Worm (Caenorhabditis elegans) whole organism, young adult: Measurements from ENCODE around the gene tim-1.

Experiments
- B0019.2 ChIP-seq: fragments of 200-800 bp; sonication (Bioruptor generic); conservative IDR thresholded peaks from 2 replicates; pipeline ENCODE4 v1.3.6; 2022; ENCODE audit warnings: missing genetic modification reagents, missing genetic modification characterization, missing compliant biosample characterization
- B0035.1 ChIP-seq: sonication (generic microtip); optimal IDR thresholded peaks from 2 replicates; lab custom pipeline; 2016; ENCODE audit warnings: missing genetic modification characterization, mild to moderate bottlenecking, missing compliant biosample characterization, missing genotype, missing genetic modification reagents
- B0261.1 ChIP-seq: sonication (generic microtip); optimal IDR thresholded peaks from 2 replicates; lab custom pipeline; 2016; ENCODE audit warnings: mild to moderate bottlenecking, missing genetic modification characterization, moderate library complexity, missing compliant biosample characterization
- D2030.7 ChIP-seq: fragments of 200-800 bp; sonication (Bioruptor generic); IDR thresholded peaks from 2 replicates; pipeline ENCODE4 v1.3.6; 2022; ENCODE audit warnings: missing genetic modification reagents, missing genetic modification characterization, missing compliant biosample characterization
- F23B12.7 ChIP-seq: sonication (generic microtip); optimal IDR thresholded peaks from 2 replicates; lab custom pipeline; 2017; ENCODE audit warnings: missing genetic modification characterization, mild to moderate bottlenecking, missing compliant biosample characterization, antibody characterized with exemption, moderate library complexity; ENCODE audit not compliant: insufficient read depth
- F39B2.1 ChIP-seq: fragments of 200-800 bp; sonication (Bioruptor generic); IDR thresholded peaks from 2 replicates; pipeline ENCODE4 v1.3.6; 2022; ENCODE audit warnings: missing genetic modification reagents, missing genetic modification characterization, missing compliant biosample characterization
- F49E8.2 ChIP-seq: sonication (generic microtip); optimal IDR thresholded peaks from 3 replicates; lab custom pipeline; 2017; ENCODE audit warnings: missing genetic modification characterization, mild to moderate bottlenecking, missing compliant biosample characterization, antibody characterized with exemption, moderate library complexity; ENCODE audit not compliant: insufficient read depth
- F57A8.1 ChIP-seq: fragments of 200-800 bp; sonication (Bioruptor generic); optimal IDR thresholded peaks from 2 replicates; lab custom pipeline; 2018; ENCODE audit warnings: mild to moderate bottlenecking, missing genetic modification characterization, moderate library complexity, missing compliant biosample characterization
- F57C9.4 ChIP-seq: sonication (generic microtip); optimal IDR thresholded peaks from 2 replicates; lab custom pipeline; 2017; ENCODE audit warnings: mild to moderate bottlenecking, missing genetic modification characterization, missing compliant biosample characterization
- Y56A3A.18 ChIP-seq: fragments of 200-800 bp; sonication (Bioruptor generic); IDR thresholded peaks from 2 replicates; pipeline ENCODE4 v1.3.6; 2022; ENCODE audit warnings: missing genetic modification reagents, missing genetic modification characterization, missing compliant biosample characterization
- cebp-1 ChIP-seq, 2 experiments: fragments of 200-800 bp in 1 of 2; sonication (Bioruptor generic) in 1 of 2; sonication (generic microtip) in 1 of 2; IDR thresholded peaks in 1 of 2; optimal IDR thresholded peaks in 1 of 2; 2 replicates each; pipeline versions ENCODE4 v1.3.6 to Lab custom; 2017 to 2022; ENCODE audit warnings: missing compliant biosample characterization in 2 of 2, missing genetic modification characterization in 2 of 2, mild to moderate bottlenecking in 1 of 2, missing genetic modification reagents in 1 of 2, moderate library complexity in 1 of 2
- ceh-79 ChIP-seq: sonication (generic microtip); optimal IDR thresholded peaks from 2 replicates; lab custom pipeline; 2017; ENCODE audit warnings: mild to moderate bottlenecking, missing genetic modification characterization, missing compliant biosample characterization
- chd-7 ChIP-seq: sonication (generic microtip); optimal IDR thresholded peaks from 2 replicates; lab custom pipeline; 2016; ENCODE audit warnings: mild to moderate bottlenecking, missing genetic modification characterization, moderate library complexity, missing compliant biosample characterization
- egrh-3 ChIP-seq: fragments of 200-800 bp; sonication (Bioruptor generic); IDR thresholded peaks from 2 replicates; pipeline ENCODE4 v1.3.6; 2022; ENCODE audit warnings: missing genetic modification reagents, missing genetic modification characterization, missing compliant biosample characterization
- him-1 ChIP-seq: sonication (generic microtip); optimal IDR thresholded peaks from 2 replicates; lab custom pipeline; 2016; ENCODE audit warnings: missing genotype, missing genetic modification reagents, missing genetic modification characterization, missing compliant biosample characterization
- hlh-12 ChIP-seq: sonication (generic microtip); optimal IDR thresholded peaks from 2 replicates; lab custom pipeline; 2016; ENCODE audit warnings: missing genetic modification characterization, missing compliant biosample characterization
- hrde-1 ChIP-seq: sonication (generic microtip); optimal IDR thresholded peaks from 2 replicates; lab custom pipeline; 2016; ENCODE audit warnings: missing genetic modification characterization, mild to moderate bottlenecking, missing compliant biosample characterization, moderate library complexity, missing genotype, missing genetic modification reagents, borderline replicate concordance
- let-607 ChIP-seq, 2 experiments: fragments of 200-800 bp in 1 of 2; sonication (Bioruptor generic) in 1 of 2; sonication (generic microtip) in 1 of 2; optimal IDR thresholded peaks; 2 replicates each; lab custom pipeline; 2016 to 2018; ENCODE audit warnings: mild to moderate bottlenecking in 2 of 2, missing compliant biosample characterization in 2 of 2, missing genetic modification characterization in 2 of 2, moderate library complexity in 2 of 2, missing genotype in 1 of 2
- lsy-27 ChIP-seq: sonication (generic microtip); optimal IDR thresholded peaks from 2 replicates; lab custom pipeline; 2017; ENCODE audit warnings: missing genetic modification characterization, mild to moderate bottlenecking, missing compliant biosample characterization, antibody characterized with exemption, missing genotype, borderline replicate concordance; ENCODE audit not compliant: insufficient read depth
- nfya-1 ChIP-seq: sonication (generic microtip); optimal IDR thresholded peaks from 2 replicates; lab custom pipeline; 2017; ENCODE audit warnings: antibody characterized with exemption, missing compliant biosample characterization, missing genetic modification characterization, borderline replicate concordance; ENCODE audit not compliant: insufficient read depth
- nfyb-1 ChIP-seq: fragments of 200-800 bp; sonication (Bioruptor generic); IDR thresholded peaks from 2 replicates; pipeline ENCODE4 v1.3.6; 2022; ENCODE audit warnings: missing genetic modification reagents, missing genetic modification characterization, missing compliant biosample characterization
- nhr-27 ChIP-seq: fragments of 200-800 bp; sonication (Bioruptor generic); optimal IDR thresholded peaks from 2 replicates; lab custom pipeline; 2018; ENCODE audit warnings: mild to moderate bottlenecking, missing genetic modification characterization, moderate library complexity, missing compliant biosample characterization
- nhr-80 ChIP-seq: sonication (generic microtip); optimal IDR thresholded peaks from 2 replicates; lab custom pipeline; 2016; ENCODE audit warnings: missing genetic modification characterization, missing compliant biosample characterization
- nhr-90 ChIP-seq: sonication (generic microtip); optimal IDR thresholded peaks from 2 replicates; lab custom pipeline; 2016; ENCODE audit warnings: missing genotype, mild to moderate bottlenecking, missing genetic modification characterization, missing compliant biosample characterization
- rec-8 ChIP-seq, 2 experiments: sonication (generic microtip); optimal IDR thresholded peaks; 2 replicates each; lab custom pipeline; 2016; ENCODE audit warnings: mild to moderate bottlenecking in 2 of 2, missing genetic modification characterization in 2 of 2, missing genetic modification reagents in 2 of 2, missing genotype in 2 of 2, missing biosample characterization in 1 of 2, missing compliant biosample characterization in 1 of 2, moderate library complexity in 1 of 2
- snpc-1.1 ChIP-seq: sonication (generic microtip); optimal IDR thresholded peaks from 2 replicates; lab custom pipeline; 2017; ENCODE audit warnings: missing genetic modification characterization, mild to moderate bottlenecking, missing compliant biosample characterization, antibody characterized with exemption, moderate library complexity, missing genotype, missing genetic modification reagents; ENCODE audit not compliant: insufficient read depth
- snpc-1.3 ChIP-seq: sonication (generic microtip); optimal IDR thresholded peaks from 2 replicates; lab custom pipeline; 2017; ENCODE audit warnings: missing genetic modification characterization, mild to moderate bottlenecking, missing compliant biosample characterization, antibody characterized with exemption, moderate library complexity, missing genotype, missing genetic modification reagents; ENCODE audit not compliant: insufficient read depth
- snpc-4 ChIP-seq, 5 experiments: fragments of 150-350 bp in 1 of 5; sonication (generic microtip) in 4 of 5; optimal IDR thresholded peaks; 2 replicates each; lab custom pipeline; 2014 to 2018; ENCODE audit warnings: missing genetic modification characterization in 5 of 5, missing biosample characterization in 3 of 5, antibody characterized with exemption in 2 of 5, mild to moderate bottlenecking in 2 of 5, missing compliant biosample characterization in 2 of 5, missing genotype in 2 of 5, moderate library complexity in 2 of 5, missing genetic modification reagents in 1 of 5
- somi-1 ChIP-seq: fragments of 200-800 bp; sonication (Bioruptor generic); optimal IDR thresholded peaks from 2 replicates; lab custom pipeline; 2018; ENCODE audit warnings: mild to moderate bottlenecking, missing genetic modification characterization, missing compliant biosample characterization
- tlf-1 ChIP-seq: fragments of 200-800 bp; sonication (Bioruptor generic); optimal IDR thresholded peaks from 2 replicates; lab custom pipeline; 2018; ENCODE audit warnings: mild to moderate bottlenecking, missing genetic modification characterization, missing compliant biosample characterization
- xnd-1 ChIP-seq: sonication (generic microtip); optimal IDR thresholded peaks from 2 replicates; lab custom pipeline; 2016; ENCODE audit warnings: missing genotype, missing genetic modification reagents, missing genetic modification characterization, missing compliant biosample characterization
- ztf-6 ChIP-seq: fragments of 200-800 bp; sonication (Bioruptor generic); IDR thresholded peaks from 2 replicates; pipeline ENCODE4 v1.3.6; 2022; ENCODE audit warnings: missing genetic modification reagents, missing genetic modification characterization, missing compliant biosample characterization

Gene tim-1

DNA sequence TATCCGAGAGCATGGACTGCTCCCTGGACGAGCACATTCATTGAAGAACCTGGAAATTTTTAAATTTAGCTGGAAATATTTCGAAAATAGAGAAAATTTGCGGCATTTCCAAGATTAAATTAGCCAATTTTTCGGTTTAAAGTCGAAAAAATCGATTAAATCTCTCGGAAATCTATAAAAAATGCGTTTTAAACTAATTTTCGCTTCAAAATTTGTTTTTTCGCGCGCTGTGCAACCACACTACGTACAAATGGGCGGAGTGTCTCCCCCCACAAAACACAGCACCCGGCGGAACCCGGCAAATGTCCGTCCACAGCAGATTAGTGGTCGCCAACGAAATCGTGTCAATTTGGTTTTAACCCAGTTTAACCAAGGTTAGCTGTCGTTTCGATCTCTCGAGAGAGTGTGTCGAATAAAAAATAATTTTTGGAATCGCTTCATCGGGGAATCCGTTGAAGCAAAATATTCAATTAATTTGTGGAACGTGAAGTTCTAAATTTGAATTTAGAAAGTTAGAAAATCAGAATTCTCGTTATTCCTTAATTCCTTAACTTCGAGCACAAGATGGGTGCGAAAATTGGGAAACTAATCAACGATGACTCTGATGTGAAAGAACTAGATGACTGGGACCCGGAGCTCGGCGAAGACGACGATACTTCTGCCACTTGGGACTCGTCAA lies at the start of gene tim-1, which contains the start of gene Y75B8A.23 (continued):
- peak; percentile 30 for TF ChIP-seq B0261.1 (tag; lab: Kevin White, UChicago)
- TF ChIP-seq tlf-1 (GFP tag; lab: Kevin White, UChicago): peak; percentile 95
- TF ChIP-seq F39B2.1 (GFP tag; lab: Robert Waterston, UW): peak; percentile 72; the same call in 1 of the 2 replicates
- peak; percentile 84 for TF ChIP-seq lsy-27
- peak; percentile 100 for TF ChIP-seq D2030.7 (GFP tag; lab: Robert Waterston, UW)
- TF ChIP-seq F23B12.7 (tag; lab: Kevin White, UChicago): peak; percentile 96
- TF ChIP-seq snpc-1.1 (tag; lab: Kevin White, UChicago): peak; percentile 100
- TF ChIP-seq hrde-1 (tag; lab: Kevin White, UChicago): peak; percentile 65
- TF ChIP-seq ceh-79: peak; percentile 45
- peak; percentile 77 for TF ChIP-seq xnd-1
- TF ChIP-seq somi-1: peak; percentile 33
- peak; percentile 86 for TF ChIP-seq him-1
- TF ChIP-seq chd-7 (tag; lab: Kevin White, UChicago): peak; percentile 78
- TF ChIP-seq F49E8.2: peak; percentile 97
- TF ChIP-seq rec-8 (tag; optimal IDR thresholded peaks at IDR 0.05; lab: Kevin White, UChicago): peak; percentile 7 to 56
- no peak for TF ChIP-seq nhr-90 (tag; lab: Kevin White, UChicago)
- 0 out of 2 replicates have a peak, but pooled peaks have one; percentile 67 for TF ChIP-seq ztf-6 (GFP tag; lab: Robert Waterston, UW)
- TF ChIP-seq B0019.2 (GFP tag; lab: Robert Waterston, UW): peak; percentile 92
- TF ChIP-seq nhr-80: peak; percentile 51
- TF ChIP-seq B0035.1 (tag; lab: Kevin White, UChicago): peak; percentile 80
- peak; percentile 93 for TF ChIP-seq Y56A3A.18 (GFP tag; lab: Robert Waterston, UW)
- peak; percentile 69 for TF ChIP-seq egrh-3 (GFP tag; lab: Robert Waterston, UW)
- TF ChIP-seq snpc-1.3 (tag; lab: Kevin White, UChicago): peak; percentile 98
- peak; percentile 58 for TF ChIP-seq F57C9.4 (tag; lab: Kevin White, UChicago)
- TF ChIP-seq let-607 (tag; optimal IDR thresholded peaks at IDR 0.05; lab: Kevin White, UChicago): peak; percentile 68 to 84
- peak; percentile 98 for TF ChIP-seq nfyb-1 (GFP tag; lab: Robert Waterston, UW)
- peak; percentile 99 for TF ChIP-seq snpc-4 (GFP tag; optimal IDR thresholded peaks at IDR 0.05; lab: Kevin White, UChicago)
- TF ChIP-seq snpc-4 (tag; optimal IDR thresholded peaks at IDR 0.05; lab: Kevin White, UChicago): peak; percentile 100
- no peak for TF ChIP-seq F57A8.1 (GFP tag; lab: Kevin White, UChicago)
- TF ChIP-seq nfya-1 (tag; lab: Kevin White, UChicago): no peak
- TF ChIP-seq, all 124 proteins: peak for 106

DNA sequence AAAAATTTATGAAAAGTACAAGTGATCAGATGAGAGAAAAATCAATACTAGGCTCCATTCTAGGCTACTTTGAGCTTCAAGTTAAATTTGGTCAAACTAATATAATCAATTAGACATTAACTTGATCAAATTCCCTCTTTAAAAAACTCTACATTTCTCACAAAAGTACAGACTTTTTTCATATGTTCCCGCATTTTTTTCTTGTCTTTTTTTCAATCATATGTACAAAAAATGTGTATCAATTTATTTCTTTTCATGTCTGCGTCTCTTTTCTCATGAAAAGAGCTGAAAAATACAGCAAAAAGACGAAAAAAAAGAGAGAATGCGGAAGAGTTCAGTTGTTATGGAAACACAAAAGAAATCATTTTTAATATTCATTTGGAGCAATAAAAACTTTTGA lies 49.3 kb upstream of the tim-1 start:
- no peak for TF ChIP-seq hlh-12 (tag; lab: Kevin White, UChicago)
- TF ChIP-seq egrh-3 (GFP tag; lab: Robert Waterston, UW): no peak
- no peak for TF ChIP-seq cebp-1 (GFP tag; IDR thresholded peaks at IDR 0.05; lab: Robert Waterston, UW)
- no peak for TF ChIP-seq cebp-1 (tag; optimal IDR thresholded peaks at IDR 0.05; lab: Kevin White, UChicago)
- no peak for TF ChIP-seq nhr-27 (tag; lab: Kevin White, UChicago)
- TF ChIP-seq Y56A3A.18 (GFP tag; lab: Robert Waterston, UW): no peak
